Fruit fly (Drosophila melanogaster) whole organism, embryonic: Measurements from ENCODE around the gene RpS3.

Source experiments
- ATbp ChIP-seq: fragments of 200-800 bp; sonication (Bioruptor generic); optimal IDR thresholded peaks from 2 replicates; lab custom pipeline; 2017; ENCODE audit warnings: missing biosample characterization, mild to moderate bottlenecking, missing genetic modification characterization, missing genetic modification reagents
- Asciz ChIP-seq: fragments of 200-800 bp; sonication (Bioruptor generic); optimal IDR thresholded peaks from 2 replicates; lab custom pipeline; 2017; ENCODE audit warnings: missing biosample characterization, mild to moderate bottlenecking, missing genetic modification characterization, missing genetic modification reagents
- CG10565 ChIP-seq: fragments of 200-800 bp; sonication (Bioruptor generic); optimal IDR thresholded peaks from 3 replicates; lab custom pipeline; 2016; ENCODE audit warnings: missing biosample characterization, mild to moderate bottlenecking, missing genetic modification characterization
- CG15514 ChIP-seq: fragments of 200-800 bp; sonication (Bioruptor generic); optimal IDR thresholded peaks from 3 replicates; lab custom pipeline; 2017; ENCODE audit warnings: missing biosample characterization, missing genetic modification characterization, mild to moderate bottlenecking, moderate library complexity, missing genetic modification reagents
- CG15601 ChIP-seq: fragments of 200-800 bp; sonication (Bioruptor generic); optimal IDR thresholded peaks from 3 replicates; lab custom pipeline; 2019; ENCODE audit warnings: missing biosample characterization, mild to moderate bottlenecking, missing genetic modification characterization, moderate library complexity
- CG17328 ChIP-seq: fragments of 200-800 bp; sonication (Bioruptor generic); IDR thresholded peaks from 2 replicates; pipeline ENCODE4 v1.3.6; 2022; ENCODE audit warnings: missing biosample characterization, missing genetic modification characterization
- CG30020 ChIP-seq: fragments of 200-800 bp; optimal IDR thresholded peaks from 2 replicates; lab custom pipeline; 2019; ENCODE audit warnings: missing biosample characterization, mild to moderate bottlenecking, missing genetic modification characterization, moderate library complexity
- CG3065 ChIP-seq: fragments of 200-800 bp; sonication (Bioruptor generic); optimal IDR thresholded peaks from 2 replicates; lab custom pipeline; 2016; ENCODE audit warnings: missing biosample characterization, missing genetic modification characterization
- CG31224 ChIP-seq: fragments of 200-800 bp; sonication (Bioruptor generic); IDR thresholded peaks from 2 replicates; pipeline ENCODE4 v1.3.6; 2022; ENCODE audit warnings: missing biosample characterization, missing genetic modification characterization
- CG32767 ChIP-seq: fragments of 200-800 bp; sonication (Bioruptor generic); IDR thresholded peaks from 2 replicates; pipeline ENCODE4 v1.3.6; 2022; ENCODE audit warnings: missing biosample characterization, missing genetic modification characterization
- CG33557 ChIP-seq: fragments of 200-800 bp; sonication (Bioruptor generic); optimal IDR thresholded peaks from 2 replicates; lab custom pipeline; 2019; ENCODE audit warnings: missing biosample characterization, mild to moderate bottlenecking, missing genetic modification characterization, moderate library complexity
- CG3847 ChIP-seq: fragments of 200-800 bp; sonication (Bioruptor generic); IDR thresholded peaks from 2 replicates; pipeline ENCODE4 v1.3.6; 2022; ENCODE audit warnings: missing biosample characterization, missing genetic modification characterization
- CG4707 ChIP-seq: fragments of 200-800 bp; sonication (Bioruptor generic); optimal IDR thresholded peaks from 2 replicates; lab custom pipeline; 2018; ENCODE audit warnings: missing biosample characterization, mild to moderate bottlenecking, missing genetic modification characterization, moderate library complexity
- CG5953 ChIP-seq: fragments of 200-800 bp; sonication (Bioruptor generic); IDR thresholded peaks from 2 replicates; pipeline ENCODE4 v1.3.6; 2022; ENCODE audit warnings: missing biosample characterization, missing genetic modification characterization
- CG8388 ChIP-seq: fragments of 200-800 bp; sonication (Bioruptor generic); optimal IDR thresholded peaks from 2 replicates; lab custom pipeline; 2019; ENCODE audit warnings: missing biosample characterization, mild to moderate bottlenecking, missing genetic modification characterization, moderate library complexity
- CG9797 ChIP-seq: fragments of 200-800 bp; sonication (Bioruptor generic); optimal IDR thresholded peaks from 3 replicates; lab custom pipeline; 2018; ENCODE audit warnings: missing biosample characterization, mild to moderate bottlenecking, missing genetic modification characterization
- CTCF ChIP-seq: fragments of 200-800 bp; sonication (Bioruptor generic); optimal IDR thresholded peaks from 2 replicates; lab custom pipeline; 2017; ENCODE audit warnings: missing biosample characterization, mild to moderate bottlenecking, missing genetic modification characterization, moderate library complexity
- CoRest ChIP-seq: fragments of 200-800 bp; sonication (Bioruptor generic); optimal IDR thresholded peaks from 3 replicates; lab custom pipeline; 2018; ENCODE audit warnings: missing biosample characterization, mild to moderate bottlenecking, missing genetic modification characterization, moderate library complexity
- Drgx ChIP-seq: fragments of 200-800 bp; sonication (Bioruptor generic); IDR thresholded peaks from 2 replicates; pipeline ENCODE4 v1.3.6; 2022; ENCODE audit warnings: missing biosample characterization, missing genetic modification characterization
- Ets97D ChIP-seq: fragments of 200-800 bp; sonication (Bioruptor generic); optimal IDR thresholded peaks from 3 replicates; lab custom pipeline; 2016; ENCODE audit warnings: missing biosample characterization, missing genetic modification characterization
- H2.0 ChIP-seq: fragments of 200-800 bp; sonication (Bioruptor generic); IDR thresholded peaks from 2 replicates; pipeline ENCODE4 v1.3.6; 2022; ENCODE audit warnings: missing biosample characterization, missing genetic modification characterization
- Sox100B ChIP-seq: fragments of 200-800 bp; sonication (Bioruptor generic); optimal IDR thresholded peaks from 3 replicates; lab custom pipeline; 2018; ENCODE audit warnings: missing biosample characterization, mild to moderate bottlenecking, missing genetic modification characterization
- Sox102F ChIP-seq: fragments of 200-800 bp; sonication (Bioruptor generic); optimal IDR thresholded peaks from 2 replicates; lab custom pipeline; 2018; ENCODE audit warnings: missing biosample characterization, mild to moderate bottlenecking, missing genetic modification characterization, moderate library complexity
- Xbp1 ChIP-seq: fragments of 200-800 bp; sonication (Bioruptor generic); optimal IDR thresholded peaks from 3 replicates; lab custom pipeline; 2016; ENCODE audit warnings: missing biosample characterization, mild to moderate bottlenecking, missing genetic modification characterization
- ato ChIP-seq: fragments of 200-800 bp; sonication (Bioruptor generic); IDR thresholded peaks from 2 replicates; pipeline ENCODE4 v1.3.6; 2022; ENCODE audit warnings: missing biosample characterization, missing genetic modification characterization; ENCODE audit not compliant: partially characterized antibody
- cwo ChIP-seq: fragments of 200-800 bp; sonication (Bioruptor generic); optimal IDR thresholded peaks from 3 replicates; lab custom pipeline; 2017; ENCODE audit warnings: missing biosample characterization, missing genetic modification characterization, mild to moderate bottlenecking, moderate library complexity, missing genetic modification reagents
- dmrt11E ChIP-seq: fragments of 200-800 bp; sonication (Bioruptor generic); optimal IDR thresholded peaks from 3 replicates; lab custom pipeline; 2018; ENCODE audit warnings: missing biosample characterization, mild to moderate bottlenecking, missing genetic modification characterization, moderate library complexity
- exex ChIP-seq: fragments of 200-800 bp; sonication (Bioruptor generic); optimal IDR thresholded peaks from 4 replicates; lab custom pipeline; 2018; ENCODE audit warnings: missing biosample characterization, mild to moderate bottlenecking, missing genetic modification characterization, moderate library complexity
- gem ChIP-seq: fragments of 200-800 bp; sonication (Bioruptor generic); optimal IDR thresholded peaks from 2 replicates; lab custom pipeline; 2019; ENCODE audit warnings: missing biosample characterization, mild to moderate bottlenecking, missing genetic modification characterization, moderate library complexity
- gsb-n ChIP-seq: fragments of 200-800 bp; sonication (Bioruptor generic); optimal IDR thresholded peaks from 3 replicates; lab custom pipeline; 2018; ENCODE audit warnings: missing biosample characterization, mild to moderate bottlenecking, missing genetic modification characterization
- ken ChIP-seq: fragments of 200-800 bp; sonication (Bioruptor generic); IDR thresholded peaks from 3 replicates; pipeline ENCODE4 v1.3.6; 2022; ENCODE audit warnings: missing biosample characterization, missing genetic modification characterization
- knrl ChIP-seq: fragments of 200-800 bp; sonication (Bioruptor generic); IDR thresholded peaks from 3 replicates; pipeline ENCODE4 v1.3.6; 2022; ENCODE audit warnings: missing biosample characterization, missing genetic modification characterization; ENCODE audit not compliant: partially characterized antibody
- lab ChIP-seq: fragments of 200-800 bp; sonication (Bioruptor generic); optimal IDR thresholded peaks from 3 replicates; lab custom pipeline; 2017; ENCODE audit warnings: missing biosample characterization, missing genetic modification characterization, mild to moderate bottlenecking, moderate library complexity, missing genetic modification reagents
- nmo ChIP-seq: fragments of 200-800 bp; sonication (Bioruptor generic); optimal IDR thresholded peaks from 2 replicates; lab custom pipeline; 2018; ENCODE audit warnings: missing biosample characterization, mild to moderate bottlenecking, missing genetic modification characterization, moderate library complexity
- oc ChIP-seq: fragments of 200-800 bp; sonication (Bioruptor generic); optimal IDR thresholded peaks from 2 replicates; lab custom pipeline; 2018; ENCODE audit warnings: missing biosample characterization, mild to moderate bottlenecking, missing genetic modification characterization, moderate library complexity
- pan ChIP-seq, 4 experiments: fragments of >200 bp in 3 of 4; fragments of 200-800 bp in 1 of 4; sonication (Bioruptor generic) in 1 of 4; optimal IDR thresholded peaks in 3 of 4; IDR thresholded peaks in 1 of 4; 2 replicates each; pipeline versions ENCODE4 v1.3.6 to Lab custom; 2017 to 2022; ENCODE audit warnings: missing biosample characterization in 2 of 4, missing genetic modification characterization in 2 of 4, mixed read lengths in 1 of 4
- ranshi ChIP-seq: fragments of 200-800 bp; sonication (Bioruptor generic); IDR thresholded peaks from 2 replicates; pipeline ENCODE4 v1.3.6; 2022; ENCODE audit warnings: missing biosample characterization, missing genetic modification characterization
- row ChIP-seq: fragments of 200-800 bp; sonication (Bioruptor generic); IDR thresholded peaks from 3 replicates; pipeline ENCODE4 v1.3.6; 2022; ENCODE audit warnings: missing biosample characterization, missing genetic modification characterization
- salm ChIP-seq: fragments of 200-800 bp; sonication (Bioruptor generic); optimal IDR thresholded peaks from 2 replicates; lab custom pipeline; 2018; ENCODE audit warnings: missing biosample characterization, mild to moderate bottlenecking, missing genetic modification characterization
- tio ChIP-seq: fragments of 200-800 bp; sonication (Bioruptor generic); optimal IDR thresholded peaks from 2 replicates; lab custom pipeline; 2017; ENCODE audit warnings: missing biosample characterization, missing genetic modification characterization, inconsistent platforms
- ttk ChIP-seq: fragments of 200-800 bp; sonication (Bioruptor generic); IDR thresholded peaks from 2 replicates; pipeline ENCODE4 v2.1.2; 2022; ENCODE audit warnings: missing biosample characterization, missing genetic modification characterization
- wor ChIP-seq: fragments of 200-800 bp; sonication (Bioruptor generic); IDR thresholded peaks from 2 replicates; pipeline ENCODE4 v1.3.6; 2022; ENCODE audit warnings: missing biosample characterization, missing genetic modification characterization
- zen2 ChIP-seq: fragments of 200-800 bp; sonication (Bioruptor generic); IDR thresholded peaks from 3 replicates; pipeline ENCODE4 v1.3.6; 2022; ENCODE audit warnings: missing biosample characterization, missing genetic modification characterization; ENCODE audit not compliant: partially characterized antibody

RpS3 gene

DNA sequence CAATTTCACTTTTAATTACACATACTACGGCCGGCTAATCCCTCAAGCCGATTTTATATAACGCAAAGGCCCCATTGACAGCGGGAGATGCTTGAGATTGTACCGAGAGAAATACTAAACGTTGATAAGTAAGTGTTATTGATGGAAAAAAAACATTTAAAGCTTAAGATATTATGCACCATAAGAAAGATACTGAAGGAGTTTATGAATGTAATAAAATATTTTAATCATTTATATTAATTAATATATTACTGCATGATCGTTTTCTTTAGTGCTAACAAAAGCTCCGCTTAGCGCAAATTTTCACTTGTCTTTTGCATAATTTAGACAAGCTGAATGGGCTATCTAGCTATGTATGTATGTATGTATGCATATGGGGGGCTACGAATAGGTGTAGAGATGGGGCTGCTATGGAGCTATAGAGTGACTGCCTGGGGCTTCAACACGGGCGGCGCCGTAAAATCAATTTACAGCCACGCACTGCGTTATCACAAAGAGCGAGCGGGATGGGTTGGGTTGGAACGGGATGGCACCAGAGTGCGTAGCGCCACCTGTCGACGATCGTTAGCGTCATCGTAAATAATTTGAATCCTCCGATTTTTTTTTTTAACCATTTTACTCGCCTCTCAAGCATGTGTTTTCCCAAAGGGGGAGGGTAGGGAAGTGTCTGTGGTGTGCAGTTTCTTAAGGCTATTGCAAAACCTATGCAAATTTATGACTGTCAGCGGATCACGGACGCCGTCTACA, 38.1 kb downstream of the RpS3 start (continued):
- TF ChIP-seq gsb-n (peak; percentile 31), CG5953 (GFP tag; lab: Robert Waterston, UW) (peak; percentile 63; the same call in 1 of the 2 replicates), gem (tag; lab: Kevin White, UChicago) (peak; percentile 63), ATbp (GFP tag; lab: Kevin White, UChicago) (peak; percentile 43), knrl (GFP tag; lab: Robert Waterston, UW) (no peak), CG4707 (GFP tag; lab: Kevin White, UChicago) (no peak), nmo (GFP tag; lab: Kevin White, UChicago) (peak; percentile 19), oc (peak; percentile 94), H2.0 (GFP tag; lab: Robert Waterston, UW) (peak; percentile 54; the same call in 1 of the 2 replicates), CoRest (tag; lab: Kevin White, UChicago) (peak; percentile 41), tio (GFP tag; lab: Kevin White, UChicago) (peak; percentile 14), dmrt11E (tag; lab: Kevin White, UChicago) (no peak), CG8388 (GFP tag; lab: Kevin White, UChicago) (peak; percentile 33), Xbp1 (GFP tag; lab: Kevin White, UChicago) (peak; percentile 37), lab (GFP tag; lab: Kevin White, UChicago) (no peak), wor (GFP tag; lab: Robert Waterston, UW) (peak; percentile 51), CG3847 (0 out of 2 replicates have a peak, but pooled peaks have one; percentile 5), CG15514 (no peak), CG15601 (tag; lab: Kevin White, UChicago) (peak; percentile 26), CG31224 (GFP tag; lab: Robert Waterston, UW) (no peak), Sox102F (GFP tag; lab: Kevin White, UChicago) (peak; percentile 84), CG3065 (GFP tag; lab: Kevin White, UChicago) (no peak), cwo (no peak), CG30020 (no peak), Sox100B (GFP tag; lab: Kevin White, UChicago) (peak; percentile 20), ken (GFP tag; lab: Robert Waterston, UW) (peak; percentile 20; the same call in 1 of the 3 replicates), Asciz (GFP tag; lab: Kevin White, UChicago) (peak; percentile 11), Ets97D (GFP tag; lab: Kevin White, UChicago) (no peak), CG17328 (GFP tag; lab: Robert Waterston, UW) (0 out of 2 replicates have a peak, but pooled peaks have one; percentile 60), ranshi (GFP tag; lab: Robert Waterston, UW) (peak; percentile 32; the same call in 1 of the 2 replicates)

DNA sequence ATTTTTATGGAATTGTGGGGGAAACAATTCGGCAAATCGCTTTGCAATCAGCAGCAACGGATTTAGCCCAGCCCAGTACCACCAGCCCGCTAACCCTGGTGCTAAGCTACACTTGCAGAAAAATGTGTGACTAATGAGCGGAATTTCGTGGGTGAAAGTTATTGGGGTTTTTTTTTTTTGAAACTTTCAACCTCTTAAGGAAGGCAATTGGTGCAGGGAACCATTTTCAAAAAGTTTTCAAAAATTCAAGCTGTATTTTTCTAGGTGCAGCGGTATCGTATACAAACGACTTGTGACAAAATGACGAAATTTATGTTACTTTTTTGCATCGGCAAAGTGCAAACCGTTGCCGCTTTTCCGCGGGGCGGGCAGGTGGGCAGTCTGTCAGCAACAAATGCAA, 40.4 kb downstream of the RpS3 start:
- no peak for TF ChIP-seq CG9797 (GFP tag; lab: Kevin White, UChicago)
- TF ChIP-seq CTCF (GFP tag; lab: Kevin White, UChicago), result no peak
- TF ChIP-seq exex (tag; lab: Kevin White, UChicago), result no peak
- no peak for TF ChIP-seq CG32767 (GFP tag; lab: Robert Waterston, UW)
- no peak for TF ChIP-seq pan (optimal IDR thresholded peaks at IDR 0.05; lab: Kevin White, UChicago)
- TF ChIP-seq pan (GFP tag; optimal IDR thresholded peaks at IDR 0.05 in 1 of 2, IDR thresholded peaks at IDR 0.05 in 1 of 2), result peak in 1 of 2 experiments; percentile 9
- TF ChIP-seq ato (GFP tag; lab: Robert Waterston, UW), result no peak
- TF ChIP-seq row (GFP tag; lab: Robert Waterston, UW), result no peak
- no peak for TF ChIP-seq CG10565 (GFP tag; lab: Kevin White, UChicago)
- TF ChIP-seq CG33557 (GFP tag; lab: Kevin White, UChicago), result no peak
- no peak for TF ChIP-seq salm (tag; lab: Kevin White, UChicago)
- TF ChIP-seq Drgx (GFP tag; lab: Robert Waterston, UW), result peak; percentile 63
- no peak for TF ChIP-seq ttk (GFP tag; lab: Robert Waterston, UW)
- no peak for TF ChIP-seq zen2 (GFP tag; lab: Robert Waterston, UW)
